Worm (Caenorhabditis elegans): Measurements from ENCODE around the gene F37A4.3.

Gene F37A4.3

ce11 chrIII:6723089-6723488, 4.7 kb downstream of the F37A4.3 start, which contains the start of gene F37A4.1:
F37A4.1 (plus strand) TSS chrIII:6723389.
- TF ChIP-seq dao-5 (tag; optimal IDR thresholded peaks at IDR 0.05) = no peak
- TF ChIP-seq him-1 (tag; optimal IDR thresholded peaks at IDR 0.05) = no peak
- no peak for TF ChIP-seq W03F9.2 (tag; optimal IDR thresholded peaks at IDR 0.05)

ce11 chrIII:6725489-6725888, 7.1 kb downstream of the F37A4.3 start, which contains the start of gene wdr-4:
wdr-4 (plus strand) TSS chrIII:6725789.
- TF ChIP-seq W03F9.2 (tag; optimal IDR thresholded peaks at IDR 0.05) = no peak
- no peak for TF ChIP-seq him-1 (tag; optimal IDR thresholded peaks at IDR 0.05)
- TF ChIP-seq dao-5 (tag; optimal IDR thresholded peaks at IDR 0.05) = no peak

- TF ChIP-seq dao-5 (tag; optimal IDR thresholded peaks at IDR 0.05) (no peak), him-1 (tag; optimal IDR thresholded peaks at IDR 0.05) (no peak), W03F9.2 (tag; optimal IDR thresholded peaks at IDR 0.05) (no peak)
Measured at ce11 chrIII:6730185-6730850, 11.9 kb downstream of the F37A4.3 start, which contains the start of the genes Y102E9.5 and odr-4. Y102E9.5 (minus strand) TSS chrIII:6730285. odr-4 (plus strand) TSS chrIII:6730800.

DNA sequence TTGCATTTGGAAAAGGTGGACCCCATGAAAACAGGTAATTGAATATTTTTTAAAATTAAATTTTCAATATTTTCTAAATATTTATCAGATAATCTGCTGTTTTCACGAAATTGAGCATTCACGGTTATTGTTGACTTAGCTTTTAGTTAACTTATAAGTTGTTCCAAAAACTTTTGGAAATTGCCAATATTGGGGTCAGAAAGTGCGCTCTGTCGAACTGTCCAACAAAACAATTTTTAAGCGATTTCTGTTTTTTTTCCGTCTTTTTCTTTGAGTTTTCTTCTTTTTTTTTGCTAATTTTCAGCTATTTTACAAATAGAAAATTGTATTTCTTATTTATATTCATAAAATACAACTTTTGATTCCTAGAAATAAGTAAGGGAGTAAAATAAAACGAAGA, 12.9 kb downstream of the F37A4.3 start:
- TF ChIP-seq him-1 (tag; optimal IDR thresholded peaks at IDR 0.05) (no peak), dao-5 (tag; optimal IDR thresholded peaks at IDR 0.05) (no peak), W03F9.2 (tag; optimal IDR thresholded peaks at IDR 0.05) (no peak)

- no peak for TF ChIP-seq dao-5 (tag; optimal IDR thresholded peaks at IDR 0.05)
- no peak for TF ChIP-seq W03F9.2 (tag; optimal IDR thresholded peaks at IDR 0.05)
- no peak for TF ChIP-seq him-1 (tag; optimal IDR thresholded peaks at IDR 0.05)
Measured at ce11 chrIII:6734420-6734819, 16.1 kb downstream of the F37A4.3 start, which contains the start of gene Y102E9.3. Y102E9.3 (minus strand) TSS chrIII:6734520.

ce11 chrIII:6736566-6736965, 18.2 kb downstream of the F37A4.3 start, which contains the start of gene Y102E9.6:
Y102E9.6 (minus strand) TSS chrIII:6736666.
- no peak for TF ChIP-seq dao-5 (tag; optimal IDR thresholded peaks at IDR 0.05)
- no peak for TF ChIP-seq him-1 (tag; optimal IDR thresholded peaks at IDR 0.05)
- no peak for TF ChIP-seq W03F9.2 (tag; optimal IDR thresholded peaks at IDR 0.05)

DNA sequence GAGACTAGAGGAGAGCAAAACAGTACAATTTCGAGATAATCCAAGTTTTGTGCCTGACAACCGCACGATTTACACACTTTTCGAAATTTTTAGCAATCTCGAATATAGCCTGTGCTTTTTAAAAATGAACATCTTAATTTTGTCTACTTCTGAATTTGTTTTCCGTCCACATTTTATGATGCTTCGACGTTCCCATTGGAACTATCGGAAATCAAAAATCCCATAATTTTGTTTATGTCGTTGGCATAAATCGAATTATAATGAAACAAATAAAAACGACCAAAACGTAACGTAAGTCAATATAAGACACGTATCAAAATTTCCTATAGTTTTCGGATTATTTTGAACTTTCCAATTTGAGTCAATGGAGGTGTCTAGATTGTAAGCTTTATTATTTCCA, 18.6 kb downstream of the F37A4.3 start, which contains the start of gene K07E12.2:
TSS of gene K07E12.2 (plus strand) at position 301 of the 400 bp plus-strand sequence.
- no peak for TF ChIP-seq W03F9.2 (tag; optimal IDR thresholded peaks at IDR 0.05)
- no peak for TF ChIP-seq dao-5 (tag; optimal IDR thresholded peaks at IDR 0.05)
- no peak for TF ChIP-seq him-1 (tag; optimal IDR thresholded peaks at IDR 0.05)

DNA sequence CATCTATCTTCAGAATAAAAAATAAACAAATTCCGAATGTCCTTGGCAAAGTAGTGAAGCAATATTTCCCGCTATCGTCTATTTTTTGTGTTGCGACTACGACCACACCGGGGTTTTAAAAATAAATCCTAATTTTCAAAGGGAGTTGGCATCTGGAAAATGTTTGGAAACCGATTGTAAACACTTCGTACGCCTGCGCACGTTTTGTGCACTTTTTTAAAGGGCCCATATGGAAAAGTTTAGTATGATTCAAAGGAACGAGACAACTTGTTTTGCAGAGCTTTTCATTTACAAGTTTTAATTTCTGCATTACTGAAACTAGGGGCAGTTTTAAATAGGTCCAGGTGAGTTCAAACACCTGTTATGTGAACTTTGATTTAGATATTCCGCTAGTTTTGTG, 21.7 kb downstream of the F37A4.3 start:
- no peak for TF ChIP-seq W03F9.2 (tag; optimal IDR thresholded peaks at IDR 0.05)
- no peak for TF ChIP-seq him-1 (tag; optimal IDR thresholded peaks at IDR 0.05)
- no peak for TF ChIP-seq dao-5 (tag; optimal IDR thresholded peaks at IDR 0.05)

DNA sequence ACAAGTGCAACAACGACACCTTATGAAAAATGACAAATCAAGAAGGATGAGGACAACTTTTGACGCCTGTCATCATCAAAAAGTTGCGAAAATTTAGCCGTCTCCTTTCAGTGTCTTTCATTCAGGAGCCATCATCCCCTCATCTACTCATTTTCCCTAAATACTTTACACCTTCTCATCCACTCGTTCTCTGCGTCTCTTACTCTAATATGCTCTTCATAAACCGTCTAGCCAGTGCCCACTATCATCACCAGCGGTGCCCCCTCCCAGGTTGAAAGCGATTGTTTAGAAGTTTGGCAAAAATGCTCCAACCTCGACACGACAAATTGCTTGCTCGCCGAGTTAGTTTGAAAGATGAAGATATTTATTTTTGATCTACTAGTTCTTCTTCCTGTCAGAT, 24.2 kb downstream of the F37A4.3 start:
- no peak for TF ChIP-seq dao-5 (tag; optimal IDR thresholded peaks at IDR 0.05)
- TF ChIP-seq him-1 (tag; optimal IDR thresholded peaks at IDR 0.05) = no peak
- no peak for TF ChIP-seq W03F9.2 (tag; optimal IDR thresholded peaks at IDR 0.05)

DNA sequence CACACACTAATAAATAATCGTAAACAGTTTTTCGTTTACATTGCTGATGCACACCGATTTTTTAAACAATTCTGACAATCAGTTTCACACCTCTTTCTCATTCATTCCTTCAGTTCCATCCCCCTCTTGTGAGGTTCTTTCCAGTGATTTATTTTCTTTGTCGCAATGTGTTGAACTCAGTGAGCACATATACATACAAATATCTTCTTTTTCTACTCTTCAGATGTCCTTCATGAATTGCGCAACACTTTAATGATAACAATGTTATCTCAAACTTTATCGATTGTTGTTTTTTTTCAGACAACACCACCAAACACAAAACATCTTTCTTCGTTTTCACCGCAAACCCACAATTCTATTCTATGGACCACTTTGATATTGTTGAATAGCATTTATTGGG, 27.6 kb downstream of the F37A4.3 start, which contains the start of gene dig-1:
TSS of gene dig-1 (plus strand) at position 301 of the 400 bp plus-strand sequence.
- TF ChIP-seq him-1 (tag; optimal IDR thresholded peaks at IDR 0.05) (no peak), W03F9.2 (tag; optimal IDR thresholded peaks at IDR 0.05) (no peak), dao-5 (tag; optimal IDR thresholded peaks at IDR 0.05) (no peak)

DNA sequence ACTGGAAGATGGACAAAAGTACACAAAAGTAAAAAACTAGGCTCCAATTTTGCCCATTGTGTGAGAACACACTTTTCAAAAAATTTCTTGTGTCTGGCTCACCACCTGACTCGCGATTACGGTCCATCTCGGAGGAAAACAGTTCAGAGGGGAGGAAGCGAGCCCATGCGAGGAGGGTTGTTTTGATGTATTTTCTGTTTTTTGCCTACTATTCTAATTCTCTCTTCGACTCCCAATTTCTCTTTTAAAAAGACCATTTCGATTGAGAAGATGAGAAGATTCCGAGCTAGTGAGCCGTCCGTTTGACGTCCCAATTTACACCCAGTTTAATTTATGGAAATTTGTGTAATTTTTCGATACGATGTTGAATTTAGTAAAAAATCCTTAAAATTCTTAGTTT, 28.3 kb downstream of the F37A4.3 start:
- no peak for TF ChIP-seq him-1 (tag; optimal IDR thresholded peaks at IDR 0.05)

- no peak for TF ChIP-seq dao-5 (tag; optimal IDR thresholded peaks at IDR 0.05)
- TF ChIP-seq W03F9.2 (tag; optimal IDR thresholded peaks at IDR 0.05) = no peak
- no peak for TF ChIP-seq him-1 (tag; optimal IDR thresholded peaks at IDR 0.05)
Measured at ce11 chrIII:6752612-6753011, 34.2 kb downstream of the F37A4.3 start.

DNA sequence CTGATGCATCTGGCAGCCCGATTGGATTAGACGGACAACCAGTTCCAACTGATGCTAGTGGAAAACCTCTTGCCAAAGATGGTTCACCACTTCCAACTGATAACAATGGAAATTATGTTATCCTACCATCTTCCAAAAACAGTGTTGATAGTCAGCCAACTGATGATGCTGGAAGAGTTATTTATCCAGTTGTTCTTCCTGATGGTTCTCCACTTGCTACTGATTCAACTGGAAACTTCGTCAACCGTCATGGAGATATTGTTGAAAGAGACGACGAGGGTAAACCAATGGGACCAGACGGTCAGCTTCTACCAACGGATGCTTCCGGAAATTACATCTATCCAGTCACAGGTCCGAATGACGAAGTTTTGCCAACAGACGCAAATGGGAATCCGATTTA, 38.4 kb downstream of the F37A4.3 start:
- TF ChIP-seq W03F9.2 (tag; optimal IDR thresholded peaks at IDR 0.05) (no peak), him-1 (tag; optimal IDR thresholded peaks at IDR 0.05) (no peak), dao-5 (tag; optimal IDR thresholded peaks at IDR 0.05) (no peak)
